Worm (Caenorhabditis elegans) whole organism, L1 larva: ENCODE results near the gene fbxa-44.

Experiments
- F16B12.6 ChIP-seq: fragments of 150-350 bp; optimal IDR thresholded peaks from 2 replicates; lab custom pipeline; 2014; ENCODE audit warnings: missing biosample characterization, missing genetic modification characterization
- blmp-1 ChIP-seq: fragments of 150-350 bp; optimal IDR thresholded peaks from 2 replicates; lab custom pipeline; 2014; ENCODE audit warnings: missing biosample characterization, missing genetic modification characterization
- egl-27 ChIP-seq, 2 experiments: fragments of 150-350 bp in 1 of 2; sonication (generic microtip); optimal IDR thresholded peaks; 3 replicates each; lab custom pipeline; 2017 to 2018; ENCODE audit warnings: missing biosample characterization in 2 of 2, missing genetic modification characterization in 2 of 2, missing genetic modification reagents in 2 of 2
- hlh-17 ChIP-seq: fragments of 200-800 bp; sonication (Bioruptor generic); optimal IDR thresholded peaks from 2 replicates; lab custom pipeline; 2018; ENCODE audit warnings: missing genetic modification characterization, mild to moderate bottlenecking, missing compliant biosample characterization, moderate library complexity, borderline replicate concordance
- lsy-2 ChIP-seq, 2 experiments: fragments of 150-350 bp; optimal IDR thresholded peaks; 2 replicates each; lab custom pipeline; 2014; ENCODE audit warnings: missing biosample characterization in 2 of 2, missing genetic modification characterization in 2 of 2
- pag-3 ChIP-seq: sonication (generic microtip); optimal IDR thresholded peaks from 2 replicates; lab custom pipeline; 2017; ENCODE audit warnings: missing genetic modification characterization, mild to moderate bottlenecking, missing compliant biosample characterization, antibody characterized with exemption, borderline replicate concordance; ENCODE audit not compliant: insufficient read depth
- rnt-1 ChIP-seq: sonication (generic microtip); optimal IDR thresholded peaks from 2 replicates; lab custom pipeline; 2016; ENCODE audit warnings: mild to moderate bottlenecking, missing genetic modification characterization, moderate library complexity, missing compliant biosample characterization
- snu-23 ChIP-seq: sonication (generic microtip); optimal IDR thresholded peaks from 2 replicates; lab custom pipeline; 2016; ENCODE audit warnings: missing genetic modification characterization, missing compliant biosample characterization
- unc-62 ChIP-seq: fragments of 150-350 bp; optimal IDR thresholded peaks from 2 replicates; lab custom pipeline; 2014; ENCODE audit warnings: missing biosample characterization, missing genetic modification reagents, missing genetic modification characterization
- vab-15 ChIP-seq: sonication (generic microtip); optimal IDR thresholded peaks from 2 replicates; lab custom pipeline; 2017; ENCODE audit warnings: missing genotype, mild to moderate bottlenecking, missing genetic modification characterization, missing compliant biosample characterization
- xbp-1 ChIP-seq: sonication (generic microtip); optimal IDR thresholded peaks from 2 replicates; lab custom pipeline; 2016; ENCODE audit warnings: missing genetic modification characterization, missing compliant biosample characterization
- ztf-4 ChIP-seq: fragments of 150-350 bp; optimal IDR thresholded peaks from 2 replicates; lab custom pipeline; 2014; ENCODE audit warnings: missing biosample characterization, missing genetic modification characterization

ce11 chrV:16888788-16889325, at the start of gene fbxa-44, which contains the start of gene ifas-2:
- TF ChIP-seq F16B12.6 (tag; lab: Kevin White, UChicago) (no peak), snu-23 (GFP tag; lab: Kevin White, UChicago) (no peak), lsy-2 (tag; optimal IDR thresholded peaks at IDR 0.05; lab: Kevin White, UChicago) (no peak), vab-15 (tag; lab: Kevin White, UChicago) (no peak), blmp-1 (tag; lab: Kevin White, UChicago) (no peak), egl-27 (tag; optimal IDR thresholded peaks at IDR 0.05; lab: Kevin White, UChicago) (no peak), unc-62 (GFP tag; lab: Kevin White, UChicago) (no peak), pag-3 (tag; lab: Kevin White, UChicago) (no peak), hlh-17 (no peak), ztf-4 (no peak), rnt-1 (tag; lab: Kevin White, UChicago) (no peak), xbp-1 (tag; lab: Kevin White, UChicago) (no peak)
